Worm (Caenorhabditis elegans) whole organism, L4 larva: ENCODE measurements around the gene inx-8.
A peak's percentile ranks its signal among the peaks of the same experiment; 100 is the strongest.

Source experiments
- T20F7.1 ChIP-seq: fragments of 200-800 bp; sonication (Bioruptor generic); optimal IDR thresholded peaks from 2 replicates; lab custom pipeline; 2018; ENCODE audit warnings: mild to moderate bottlenecking, missing genetic modification characterization, missing compliant biosample characterization
- T26A8.4 ChIP-seq: fragments of 200-800 bp; sonication (Bioruptor generic); IDR thresholded peaks from 2 replicates; pipeline ENCODE4 v1.3.6; 2022; ENCODE audit warnings: missing genetic modification characterization, missing compliant biosample characterization
- ZK337.2 ChIP-seq: fragments of 200-800 bp; sonication (Bioruptor generic); IDR thresholded peaks from 2 replicates; pipeline ENCODE4 v1.3.6; 2022; ENCODE audit warnings: missing genetic modification reagents, missing genetic modification characterization, missing compliant biosample characterization
- aha-1 ChIP-seq: fragments of 150-350 bp; peaks from one replicate; lab custom pipeline; 2014; ENCODE audit warnings: missing biosample characterization, missing genetic modification characterization
- ceh-28 ChIP-seq: fragments of 150-350 bp; optimal IDR thresholded peaks from 2 replicates; lab custom pipeline; 2014; ENCODE audit warnings: missing biosample characterization, missing genetic modification reagents, missing genetic modification characterization
- ces-1 ChIP-seq: fragments of 150-350 bp; sonication (generic microtip); optimal IDR thresholded peaks from 4 replicates; lab custom pipeline; 2014; ENCODE audit warnings: missing biosample characterization, missing genetic modification reagents, missing genetic modification characterization
- daf-12 ChIP-seq: fragments of 150-350 bp; optimal IDR thresholded peaks from 2 replicates; lab custom pipeline; 2014; ENCODE audit warnings: missing biosample characterization, missing genetic modification reagents, missing genetic modification characterization
- daf-16 ChIP-seq, 3 experiments: sonication (generic microtip); optimal IDR thresholded peaks; 2 replicates each; lab custom pipeline; 2016 to 2017; ENCODE audit warnings: missing genetic modification characterization in 3 of 3, missing genetic modification reagents in 3 of 3, mild to moderate bottlenecking in 2 of 3, missing compliant biosample characterization in 2 of 3, missing biosample characterization in 1 of 3, moderate library complexity in 1 of 3
- dmd-6 ChIP-seq: fragments of 200-800 bp; sonication (Bioruptor generic); IDR thresholded peaks from 2 replicates; pipeline ENCODE4 v1.3.6; 2022; ENCODE audit warnings: missing genetic modification reagents, missing genetic modification characterization, missing compliant biosample characterization
- dmd-9 ChIP-seq: fragments of 200-800 bp; sonication (Bioruptor generic); IDR thresholded peaks from 2 replicates; pipeline ENCODE4 v1.3.6; 2022; ENCODE audit warnings: missing genetic modification reagents, missing genetic modification characterization, missing compliant biosample characterization
- dve-1 ChIP-seq: sonication (generic microtip); optimal IDR thresholded peaks from 2 replicates; lab custom pipeline; 2017; ENCODE audit warnings: antibody characterized with exemption, mild to moderate bottlenecking, missing genetic modification characterization, missing compliant biosample characterization; ENCODE audit not compliant: insufficient read depth
- fkh-10 ChIP-seq: fragments of 150-350 bp; optimal IDR thresholded peaks from 2 replicates; lab custom pipeline; 2014; ENCODE audit warnings: missing biosample characterization, missing genetic modification reagents, missing genetic modification characterization
- hif-1 ChIP-seq, 2 experiments: sonication (generic microtip); optimal IDR thresholded peaks; 2 replicates each; lab custom pipeline; 2016 to 2017; ENCODE audit warnings: missing compliant biosample characterization in 2 of 2, missing genetic modification characterization in 2 of 2, missing genetic modification reagents in 2 of 2, missing genotype in 2 of 2, mild to moderate bottlenecking in 1 of 2
- hlh-11 ChIP-seq: fragments of 200-800 bp; sonication (Bioruptor generic); optimal IDR thresholded peaks from 2 replicates; lab custom pipeline; 2018; ENCODE audit warnings: mild to moderate bottlenecking, missing genetic modification characterization, missing compliant biosample characterization
- jun-1 ChIP-seq: fragments of 150-350 bp; optimal IDR thresholded peaks from 2 replicates; lab custom pipeline; 2014; ENCODE audit warnings: missing biosample characterization, missing genetic modification reagents, missing genetic modification characterization
- lin-39 ChIP-seq: fragments of 150-350 bp; optimal IDR thresholded peaks from 2 replicates; lab custom pipeline; 2014; ENCODE audit warnings: missing biosample characterization, missing genetic modification reagents, missing genetic modification characterization
- lsy-2 ChIP-seq, 2 experiments: fragments of 150-350 bp in 1 of 2; sonication (generic microtip) in 1 of 2; optimal IDR thresholded peaks; 2 replicates each; lab custom pipeline; 2014 to 2017; ENCODE audit warnings: missing biosample characterization in 2 of 2, missing genetic modification characterization in 2 of 2
- mxl-3 ChIP-seq: fragments of 200-800 bp; sonication (Bioruptor generic); optimal IDR thresholded peaks from 2 replicates; lab custom pipeline; 2018; ENCODE audit warnings: mild to moderate bottlenecking, missing genetic modification characterization, missing compliant biosample characterization
- nhr-11 ChIP-seq: fragments of 150-350 bp; optimal IDR thresholded peaks from 2 replicates; lab custom pipeline; 2014; ENCODE audit warnings: missing biosample characterization, missing genetic modification characterization
- nhr-111 ChIP-seq: fragments of 200-800 bp; sonication (Bioruptor generic); optimal IDR thresholded peaks from 2 replicates; lab custom pipeline; 2018; ENCODE audit warnings: mild to moderate bottlenecking, missing genetic modification characterization, missing compliant biosample characterization
- nhr-28 ChIP-seq: fragments of 150-350 bp; optimal IDR thresholded peaks from 2 replicates; lab custom pipeline; 2014; ENCODE audit warnings: missing biosample characterization, missing genetic modification characterization
- nhr-77 ChIP-seq: fragments of 150-350 bp; optimal IDR thresholded peaks from 2 replicates; lab custom pipeline; 2014; ENCODE audit warnings: missing biosample characterization, missing genetic modification characterization
- pha-4 ChIP-seq, 2 experiments: fragments of 150-350 bp in 1 of 2; fragments of 200-800 bp in 1 of 2; sonication (Bioruptor generic) in 1 of 2; IDR thresholded peaks in 1 of 2; optimal IDR thresholded peaks in 1 of 2; 2 replicates each; pipeline versions ENCODE4 v1.3.6 to Lab custom; 2014 to 2022; ENCODE audit warnings: missing genetic modification characterization in 2 of 2, missing genetic modification reagents in 2 of 2, missing biosample characterization in 1 of 2, missing compliant biosample characterization in 1 of 2
- php-3 ChIP-seq: fragments of 200-800 bp; sonication (Bioruptor generic); IDR thresholded peaks from 2 replicates; pipeline ENCODE4 v1.3.6; 2022; ENCODE audit warnings: missing genetic modification reagents, missing genetic modification characterization, missing compliant biosample characterization
- pqm-1 ChIP-seq: sonication (generic microtip); optimal IDR thresholded peaks from 2 replicates; lab custom pipeline; 2017; ENCODE audit warnings: missing biosample characterization, missing genetic modification characterization
- spr-1 ChIP-seq: sonication (generic microtip); optimal IDR thresholded peaks from 2 replicates; lab custom pipeline; 2016; ENCODE audit warnings: mild to moderate bottlenecking, missing genetic modification characterization, missing compliant biosample characterization
- unc-62 ChIP-seq, 3 experiments: fragments of 150-350 bp in 1 of 3; sonication (generic microtip); optimal IDR thresholded peaks in 2 of 3; peaks in 1 of 3; 1 replicate in 1 of 3; 2 replicates in 2 of 3; lab custom pipeline; 2014 to 2017; ENCODE audit warnings: missing biosample characterization in 3 of 3, missing genetic modification characterization in 3 of 3, missing genetic modification reagents in 3 of 3, missing genotype in 1 of 3
- ztf-11 ChIP-seq: fragments of 150-350 bp; optimal IDR thresholded peaks from 2 replicates; lab custom pipeline; 2014; ENCODE audit warnings: missing biosample characterization, missing genetic modification characterization

inx-8 gene

DNA sequence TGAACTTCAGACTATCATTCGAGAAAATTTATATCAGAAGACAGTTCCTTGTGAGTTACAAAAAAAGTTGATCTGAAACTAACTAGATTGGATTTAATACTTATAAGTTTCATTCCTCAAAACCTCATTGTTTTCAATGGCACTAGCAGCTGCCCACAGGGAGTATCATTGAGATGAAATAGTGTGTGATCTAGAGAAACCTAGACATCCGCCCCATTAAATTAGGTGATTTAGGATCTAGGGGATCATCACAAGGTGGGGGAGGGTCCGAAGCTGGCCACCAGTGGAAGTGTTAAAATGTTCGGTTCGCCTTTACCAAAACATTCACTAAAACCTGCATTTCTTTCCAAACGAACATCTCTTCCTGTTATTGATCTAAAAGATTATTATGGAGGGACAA is 42.8 kb downstream of the inx-8 start:
- no peak for TF ChIP-seq daf-12 (tag; lab: Kevin White, UChicago)
- TF ChIP-seq nhr-11: peak; percentile 18

DNA sequence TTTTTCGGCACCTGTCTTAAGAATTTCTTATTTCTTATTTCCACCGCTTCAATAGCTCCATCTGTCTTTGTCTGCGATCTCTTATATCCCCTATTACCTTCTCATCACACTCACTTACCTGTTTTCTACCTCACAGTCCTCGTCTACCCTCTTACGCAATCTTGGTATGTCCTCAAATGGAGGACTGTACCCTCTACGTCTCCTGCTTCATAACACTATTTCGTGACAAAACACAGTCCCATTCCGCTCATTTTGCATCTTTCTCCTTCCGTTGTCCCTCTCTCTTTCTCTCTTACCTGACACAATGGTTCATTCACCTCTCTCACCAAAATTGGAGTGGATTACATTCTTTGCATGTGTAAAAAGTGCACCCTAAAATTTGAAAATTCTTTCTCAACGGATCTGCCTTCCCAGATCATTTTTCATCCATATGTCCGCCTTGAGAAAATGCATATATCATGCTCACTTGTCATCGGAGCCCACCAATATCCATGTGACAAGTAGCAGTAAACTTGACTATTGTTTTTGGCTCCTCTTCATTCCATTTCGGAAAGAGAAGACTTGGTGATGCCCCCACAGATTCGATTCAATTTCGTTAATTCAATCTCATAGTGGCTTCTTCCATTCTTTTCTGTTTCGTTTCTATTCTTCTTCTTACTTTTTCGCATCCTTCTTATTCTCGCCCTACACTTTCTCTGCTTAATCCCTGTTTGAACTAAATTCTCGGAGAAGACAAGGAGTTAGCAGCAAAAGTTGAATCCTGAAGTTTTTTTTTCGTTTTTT is 43.6 kb downstream of the inx-8 start:
- peak; percentile 23 for TF ChIP-seq ces-1 (GFP tag; lab: Kevin White, UChicago)
- TF ChIP-seq nhr-111 (GFP tag; lab: Kevin White, UChicago): no peak
- no peak for TF ChIP-seq dve-1 (tag; lab: Kevin White, UChicago)
- no peak for TF ChIP-seq hif-1 (tag; optimal IDR thresholded peaks at IDR 0.05; lab: Kevin White, UChicago)
- TF ChIP-seq ceh-28 (tag; lab: Kevin White, UChicago): no peak
- TF ChIP-seq spr-1 (tag; lab: Kevin White, UChicago): no peak
- TF ChIP-seq php-3 (GFP tag; lab: Robert Waterston, UW): no peak
- peak in 1 of 2 experiments; percentile 8 for TF ChIP-seq lsy-2 (tag; optimal IDR thresholded peaks at IDR 0.05; lab: Kevin White, UChicago)
- TF ChIP-seq fkh-10 (GFP tag; lab: Kevin White, UChicago): no peak
- TF ChIP-seq nhr-77 (tag; lab: Kevin White, UChicago): no peak
- TF ChIP-seq ztf-11 (tag; lab: Kevin White, UChicago): no peak
- TF ChIP-seq jun-1 (tag; lab: Kevin White, UChicago): no peak
- TF ChIP-seq ZK337.2 (GFP tag; lab: Robert Waterston, UW): no peak

DNA sequence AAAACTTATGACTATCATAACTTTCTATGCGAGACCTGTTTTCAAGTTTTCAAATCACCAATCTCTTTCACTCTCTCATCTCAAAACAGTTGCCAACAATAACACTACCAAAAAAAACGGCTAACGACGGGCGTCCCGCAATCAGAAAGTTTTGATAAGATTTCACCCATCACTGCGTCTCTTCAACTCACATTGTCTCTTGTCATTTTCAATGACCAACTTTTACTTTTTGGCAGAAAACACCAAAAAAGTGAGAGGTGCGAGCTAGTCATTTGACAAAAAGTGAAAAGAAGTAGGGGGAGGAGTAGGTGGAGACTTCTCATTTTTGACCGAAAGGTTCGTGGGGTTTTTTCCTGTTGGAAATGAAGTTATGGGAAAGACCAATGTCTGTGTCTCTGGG is 45.0 kb downstream of the inx-8 start:
- TF ChIP-seq dmd-6: 0 out of 2 replicates have a peak, but pooled peaks have one; percentile 10
- peak in 1 of 2 experiments; percentile 51 for TF ChIP-seq unc-62 (GFP tag; optimal IDR thresholded peaks at IDR 0.05 in 1 of 2; lab: Kevin White, UChicago)
- no peak for TF ChIP-seq unc-62 (tag; optimal IDR thresholded peaks at IDR 0.05; lab: Kevin White, UChicago)
- TF ChIP-seq dve-1 (tag; lab: Kevin White, UChicago): no peak

DNA sequence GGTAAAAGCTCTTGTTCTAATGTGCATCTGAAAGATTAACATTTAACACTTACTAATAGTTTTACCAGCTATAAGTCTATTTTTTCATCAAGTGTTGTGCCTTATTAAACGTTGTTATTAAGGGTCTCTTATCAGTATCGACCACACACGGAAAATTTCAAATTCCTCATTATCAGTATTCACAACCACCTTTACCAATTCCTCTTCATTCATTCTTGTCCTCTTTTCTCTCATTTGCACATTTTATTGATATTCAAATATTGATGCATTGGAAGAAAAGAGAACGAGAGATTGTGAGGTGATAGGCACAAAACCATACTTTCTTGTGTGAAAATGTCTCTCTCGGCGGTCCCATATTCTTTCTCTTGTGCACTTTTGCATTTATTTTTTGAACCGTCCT is 48.2 kb downstream of the inx-8 start:
- TF ChIP-seq daf-16 (GFP tag; optimal IDR thresholded peaks at IDR 0.05; lab: Kevin White, UChicago) (no peak), daf-16 (tag; optimal IDR thresholded peaks at IDR 0.05; lab: Kevin White, UChicago) (no peak), T26A8.4 (GFP tag; lab: Robert Waterston, UW) (no peak), mxl-3 (no peak), unc-62 (GFP tag; optimal IDR thresholded peaks at IDR 0.05 in 1 of 2; lab: Kevin White, UChicago) (peak in 1 of 2 experiments; percentile 51), unc-62 (tag; optimal IDR thresholded peaks at IDR 0.05; lab: Kevin White, UChicago) (no peak), lin-39 (no peak), pqm-1 (peak; percentile 90), nhr-28 (peak; percentile 58), dmd-9 (no peak), hlh-11 (peak; percentile 33)

DNA sequence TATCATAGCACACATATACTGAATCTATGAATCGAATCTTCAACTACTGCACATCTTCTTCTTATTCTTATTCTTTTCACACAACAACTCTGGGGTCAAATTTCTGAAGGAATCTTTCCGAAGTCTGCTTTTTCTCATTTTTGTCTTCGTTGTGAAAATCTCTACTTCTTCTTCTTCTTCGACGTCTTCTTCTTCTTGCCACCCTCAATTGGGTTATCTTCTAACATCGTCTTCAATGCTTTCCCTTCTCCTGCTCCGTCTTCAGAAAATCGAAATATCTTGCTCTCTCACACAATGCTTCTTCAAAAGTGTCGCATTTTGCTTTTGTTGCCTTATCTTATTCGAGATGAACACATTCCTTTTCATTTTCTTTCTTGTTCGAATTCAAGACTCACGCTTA is 49.6 kb downstream of the inx-8 start:
- TF ChIP-seq T20F7.1 (no peak), aha-1 (tag; lab: Kevin White, UChicago) (no peak), pha-4 (GFP tag; IDR thresholded peaks at IDR 0.05; lab: Robert Waterston, UW) (no peak), pha-4 (tag; optimal IDR thresholded peaks at IDR 0.05; lab: Kevin White, UChicago) (no peak), fkh-10 (GFP tag; lab: Kevin White, UChicago) (peak; percentile 44), ces-1 (GFP tag; lab: Kevin White, UChicago) (peak; percentile 4)
